Worm (Caenorhabditis elegans): ENCODE results near the gene Y43F8A.1.

The Y43F8A.1 gene

DNA sequence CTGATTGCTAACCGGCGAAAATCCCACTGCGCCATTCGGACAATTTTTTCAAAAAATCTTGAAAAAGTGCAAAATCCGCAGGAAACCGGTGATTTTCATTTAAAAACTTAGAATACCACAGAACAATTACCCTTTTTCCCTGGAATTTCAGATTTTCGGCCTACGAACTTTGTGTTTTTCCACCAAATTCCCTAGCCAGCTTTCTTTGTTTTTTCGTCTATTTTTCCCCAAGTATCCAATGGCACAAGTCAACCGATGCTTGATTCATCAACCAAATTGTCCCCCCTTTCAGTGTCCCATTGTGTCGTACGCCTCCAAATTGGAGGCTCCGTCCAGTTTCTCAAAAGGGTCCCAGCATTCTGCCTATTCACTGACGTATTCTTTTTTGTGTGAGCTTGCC is at the start of gene Y43F8A.1:
Gene Y43F8A.1, plus strand, starts transcription at position 301 of the 400 bp plus-strand sequence.
- no peak for TF ChIP-seq unc-62 (GFP tag; optimal IDR thresholded peaks at IDR 0.05)

DNA sequence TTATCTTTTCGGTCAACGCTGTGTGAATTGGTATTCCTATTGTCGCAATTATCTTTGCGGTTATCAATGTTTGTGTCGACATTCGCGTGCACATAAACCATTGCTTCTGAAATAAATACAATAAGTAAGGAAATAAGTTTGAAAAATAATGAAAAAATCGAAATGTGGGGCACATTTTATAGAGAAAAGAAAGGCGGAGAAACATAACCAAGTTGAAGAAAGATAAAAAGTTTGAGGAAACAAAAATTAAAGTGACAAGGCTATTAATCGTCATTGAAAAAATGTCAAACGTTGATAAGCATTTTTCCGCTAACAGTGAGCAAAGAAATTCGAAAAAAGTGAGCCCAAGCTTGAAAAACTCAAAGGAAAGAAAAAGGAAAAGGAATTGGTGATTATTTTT is 47.9 kb upstream of the Y43F8A.1 start, which contains the start of gene C43D7.4:
Gene C43D7.4, minus strand, starts transcription at position 101 of the 400 bp plus-strand sequence.
- no peak for TF ChIP-seq unc-62 (GFP tag; optimal IDR thresholded peaks at IDR 0.05)

DNA sequence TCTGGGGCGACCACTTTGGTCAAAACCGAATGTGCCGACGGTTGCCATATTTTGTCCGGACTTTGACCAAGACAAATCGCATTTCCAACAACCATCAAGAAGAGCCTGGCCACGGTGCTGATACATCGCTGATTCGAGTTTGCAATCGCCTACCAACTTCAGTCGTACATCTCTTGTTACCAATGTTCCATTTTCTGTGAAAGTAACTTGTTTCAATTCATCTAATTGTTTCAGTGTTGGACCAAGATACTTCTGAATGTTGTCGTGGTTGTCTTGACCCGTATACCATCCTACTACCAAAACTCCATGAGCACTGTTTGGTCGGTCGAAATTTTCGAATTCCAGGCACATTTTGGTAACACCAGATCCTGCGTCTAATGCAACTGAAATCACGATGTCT is 44.9 kb upstream of the Y43F8A.1 start:
- no peak for TF ChIP-seq unc-62 (GFP tag; optimal IDR thresholded peaks at IDR 0.05)

DNA sequence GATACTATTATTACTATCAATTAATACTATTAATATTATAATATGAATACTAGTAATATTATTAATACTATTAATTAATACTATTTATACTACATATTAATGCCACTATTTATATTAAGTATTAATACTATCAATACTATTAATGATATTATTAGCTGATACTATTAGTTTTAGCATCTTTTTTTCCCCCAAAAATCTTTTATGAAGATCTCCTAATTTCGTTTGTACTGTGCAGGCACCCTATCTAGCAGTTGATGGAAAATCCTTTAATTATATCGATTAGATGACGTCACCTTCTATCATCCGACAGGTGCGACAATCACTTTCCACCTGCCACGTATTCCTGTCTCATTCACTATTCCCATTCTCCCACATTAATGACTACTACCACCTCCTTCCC is 41.0 kb upstream of the Y43F8A.1 start, which contains the start of gene fbxb-65:
Gene fbxb-65, plus strand, starts transcription at position 301 of the 400 bp plus-strand sequence.
- no peak for TF ChIP-seq unc-62 (GFP tag; optimal IDR thresholded peaks at IDR 0.05)

DNA sequence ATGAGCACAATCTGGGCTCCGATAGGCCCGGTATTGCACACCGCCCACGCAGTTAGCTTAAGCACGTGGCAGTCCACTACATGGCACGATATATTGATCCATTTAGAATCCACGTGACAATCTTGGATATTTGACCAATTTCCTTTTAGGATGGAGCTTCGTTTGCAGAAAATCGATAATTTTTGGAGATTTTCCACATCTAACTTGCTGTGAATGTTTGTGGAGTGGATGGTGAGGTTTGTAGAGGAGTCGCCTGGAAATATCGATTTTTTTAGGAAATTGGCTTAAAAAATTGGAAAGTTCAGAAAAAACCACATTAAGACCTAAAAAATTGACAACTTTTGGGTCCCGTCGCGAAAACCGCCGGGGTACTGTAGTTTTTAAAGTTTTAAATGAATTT is 33.0 kb upstream of the Y43F8A.1 start:
- no peak for TF ChIP-seq unc-62 (GFP tag; optimal IDR thresholded peaks at IDR 0.05)

DNA sequence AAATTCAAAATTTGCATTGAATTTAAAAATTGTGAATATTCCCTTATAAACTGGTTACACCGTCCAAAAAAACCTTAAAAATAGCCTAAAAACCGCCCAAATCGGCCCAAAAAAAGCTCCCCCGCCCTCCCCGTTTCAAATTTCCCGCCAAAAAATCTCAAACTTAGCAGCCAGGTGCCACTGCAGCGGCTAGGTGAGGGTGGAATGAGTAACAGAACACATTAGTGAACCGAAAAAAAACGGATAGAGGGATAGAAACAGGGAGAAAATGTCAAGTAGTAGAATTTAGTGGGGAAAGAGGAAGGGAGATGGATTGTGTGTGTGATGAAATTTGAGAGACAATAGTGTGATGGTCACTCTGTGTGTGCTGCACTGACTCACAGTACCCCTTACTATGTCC is 18.3 kb upstream of the Y43F8A.1 start:
- no peak for TF ChIP-seq unc-62 (GFP tag; optimal IDR thresholded peaks at IDR 0.05)

DNA sequence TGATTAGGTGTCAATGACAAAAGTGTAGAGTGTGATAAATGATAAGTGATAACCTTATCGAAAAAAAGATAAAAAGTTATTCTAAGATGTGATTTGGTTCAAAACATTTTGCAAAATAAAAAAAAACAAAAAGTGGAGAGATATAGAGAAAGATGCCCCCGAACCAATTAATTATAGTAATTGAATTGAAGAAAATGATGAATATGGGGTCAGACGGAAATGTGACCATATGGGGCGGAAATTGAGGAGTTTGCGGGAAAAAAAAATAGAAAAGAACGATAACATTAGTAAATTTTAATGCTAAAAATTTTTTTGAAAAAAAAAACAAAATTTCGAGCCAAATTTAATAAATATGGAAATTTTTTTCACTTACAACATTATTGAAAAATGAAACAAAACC is 15.8 kb upstream of the Y43F8A.1 start:
- TF ChIP-seq unc-62 (GFP tag; optimal IDR thresholded peaks at IDR 0.05) = no peak

DNA sequence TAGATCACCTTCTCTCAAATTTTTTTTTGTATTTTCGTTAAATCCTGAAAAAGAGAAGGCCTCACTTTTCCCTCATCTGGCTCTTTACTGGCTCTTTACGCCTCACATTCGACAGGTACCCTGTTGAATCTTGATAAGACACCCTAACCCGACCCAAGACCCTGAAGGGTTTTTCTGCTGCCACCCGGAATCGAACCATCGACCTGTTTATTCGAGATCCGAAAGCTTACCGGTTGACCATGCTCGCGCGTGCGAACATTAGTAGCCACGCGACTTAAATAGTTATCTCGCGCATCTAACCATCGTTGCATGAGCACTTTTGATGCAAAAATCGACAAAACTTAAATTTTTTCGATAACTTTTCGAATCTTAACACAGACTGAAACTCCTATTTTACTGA is 15.1 kb upstream of the Y43F8A.1 start:
- TF ChIP-seq unc-62 (GFP tag; optimal IDR thresholded peaks at IDR 0.05) = no peak

DNA sequence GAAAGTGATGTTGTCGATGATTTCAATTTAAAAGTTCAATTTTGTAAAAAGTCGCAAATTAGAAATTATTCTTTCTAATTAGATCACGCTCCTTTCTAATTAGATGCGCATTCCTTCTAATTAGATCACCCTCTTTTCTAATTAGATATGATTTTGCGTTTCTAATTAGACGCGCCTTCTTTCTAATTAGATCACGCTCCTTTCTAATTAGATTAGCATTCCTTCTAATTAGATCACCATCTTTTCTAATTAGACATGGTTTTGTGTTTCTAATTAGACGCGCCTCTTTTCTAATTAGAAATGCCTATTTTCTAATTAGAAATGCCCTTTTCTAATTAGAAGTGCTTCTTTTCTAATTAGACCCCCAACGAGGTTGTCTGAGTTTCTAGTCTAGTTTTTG is 13.6 kb upstream of the Y43F8A.1 start:
- no peak for TF ChIP-seq unc-62 (GFP tag; optimal IDR thresholded peaks at IDR 0.05)

DNA sequence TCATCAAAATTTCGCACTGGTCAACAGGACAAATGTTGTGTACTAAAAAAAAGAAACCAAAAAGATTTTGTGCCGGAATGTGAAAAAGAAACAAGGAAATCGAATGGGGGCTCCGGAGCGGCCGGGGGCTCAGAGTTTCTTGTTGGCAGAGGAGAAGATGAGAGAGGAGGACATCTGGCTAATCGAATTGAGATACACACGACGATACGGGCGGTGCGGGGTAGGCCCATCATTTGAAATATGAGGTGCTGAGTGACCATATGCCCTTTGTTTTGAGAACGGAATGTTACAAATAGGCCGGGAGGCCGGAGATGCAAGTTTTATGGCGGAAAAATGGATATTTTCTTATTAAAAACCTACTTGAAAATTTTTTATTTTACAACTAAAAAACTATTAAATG is 12.2 kb upstream of the Y43F8A.1 start:
- no peak for TF ChIP-seq unc-62 (GFP tag; optimal IDR thresholded peaks at IDR 0.05)

DNA sequence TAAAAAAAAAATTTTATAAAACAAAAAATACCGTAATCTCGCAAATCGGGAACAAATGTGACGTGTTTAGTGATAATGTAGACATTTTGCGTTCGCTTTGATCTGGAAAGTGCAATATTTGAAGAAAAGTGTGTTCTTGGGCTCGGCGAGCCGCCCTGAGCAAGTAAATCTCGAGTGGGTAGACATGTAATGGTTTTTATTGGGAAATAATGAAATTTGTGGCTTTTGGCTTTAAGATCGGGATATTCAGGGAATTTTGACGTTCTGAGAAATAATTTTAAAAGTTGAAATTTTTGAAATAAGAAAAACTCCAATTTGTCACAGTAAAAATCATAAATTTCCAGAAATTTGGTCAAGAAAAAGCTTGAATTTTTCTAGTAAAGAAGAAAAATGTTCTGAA is 7.7 kb upstream of the Y43F8A.1 start, which contains the start of gene C14B4.2:
Gene C14B4.2, minus strand, starts transcription at position 101 of the 400 bp plus-strand sequence.
- no peak for TF ChIP-seq unc-62 (GFP tag; optimal IDR thresholded peaks at IDR 0.05)

DNA sequence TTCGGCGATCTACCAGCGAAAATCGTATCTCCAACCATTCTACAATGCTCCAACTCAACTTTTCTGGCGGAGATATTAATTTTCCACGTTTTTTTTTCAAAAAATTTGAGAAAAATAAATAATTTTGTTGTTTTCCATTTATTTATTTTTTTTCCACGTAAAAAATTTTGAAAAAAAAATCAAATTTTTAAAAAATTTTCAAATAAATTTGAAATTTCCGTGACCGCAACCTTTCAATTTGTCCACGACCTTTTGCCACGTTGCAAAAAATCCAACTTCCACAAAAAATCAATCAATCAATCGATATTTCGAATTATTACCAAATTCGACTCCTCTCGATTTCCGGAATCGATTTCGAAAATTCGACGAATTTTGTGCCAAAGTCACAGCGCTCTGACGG is 964 bp downstream of the Y43F8A.1 start, which contains the start of gene Y43F8A.2:
Gene Y43F8A.2, plus strand, starts transcription at position 301 of the 400 bp plus-strand sequence.
- no peak for TF ChIP-seq unc-62 (GFP tag; optimal IDR thresholded peaks at IDR 0.05)

DNA sequence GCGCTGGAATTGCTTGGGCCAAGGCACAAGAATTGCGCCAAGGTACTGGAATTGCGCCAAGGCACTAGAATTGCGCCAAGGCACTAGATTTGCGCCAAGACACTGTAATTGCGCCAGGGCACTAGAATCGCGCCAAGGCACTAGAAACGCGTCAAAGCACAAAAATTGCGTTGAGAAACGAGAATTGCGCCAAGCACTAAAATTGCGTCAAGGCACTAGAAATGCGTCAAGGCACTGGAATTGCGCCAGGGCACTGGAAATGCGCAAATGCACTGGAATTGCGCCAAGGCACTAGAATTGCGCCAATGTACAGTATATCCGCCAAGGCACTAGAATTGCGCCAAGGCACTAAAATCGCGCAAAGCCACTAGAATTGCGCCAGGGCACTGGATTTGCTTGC is 1.5 kb downstream of the Y43F8A.1 start:
- no peak for TF ChIP-seq unc-62 (GFP tag; optimal IDR thresholded peaks at IDR 0.05)

DNA sequence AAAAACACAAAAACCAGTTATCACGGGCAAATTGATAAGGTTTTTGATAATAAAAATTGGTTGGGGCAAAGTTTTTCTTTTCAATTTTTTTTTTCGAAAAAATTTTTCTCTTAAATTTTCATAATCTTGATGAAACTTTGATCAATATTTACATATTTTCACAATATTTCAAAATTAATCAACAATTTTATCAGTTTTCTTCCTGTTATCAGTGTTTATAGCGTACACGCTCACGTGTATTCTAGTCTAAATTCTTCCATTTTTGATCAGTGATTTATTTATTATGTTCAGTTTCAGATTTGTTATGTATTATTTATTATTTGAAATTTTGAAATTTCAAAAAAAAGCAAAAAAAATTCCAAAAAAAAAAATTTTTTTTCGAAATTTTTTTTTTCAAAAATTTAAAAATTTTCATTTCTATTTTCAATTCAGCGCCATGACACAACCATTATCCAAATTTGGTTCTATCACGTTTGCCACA is 6.8 kb downstream of the Y43F8A.1 start, which contains the start of gene nceh-1:
Gene nceh-1, plus strand, starts transcription at position 431 of the 481 bp plus-strand sequence.
- no peak for TF ChIP-seq unc-62 (GFP tag; optimal IDR thresholded peaks at IDR 0.05)

DNA sequence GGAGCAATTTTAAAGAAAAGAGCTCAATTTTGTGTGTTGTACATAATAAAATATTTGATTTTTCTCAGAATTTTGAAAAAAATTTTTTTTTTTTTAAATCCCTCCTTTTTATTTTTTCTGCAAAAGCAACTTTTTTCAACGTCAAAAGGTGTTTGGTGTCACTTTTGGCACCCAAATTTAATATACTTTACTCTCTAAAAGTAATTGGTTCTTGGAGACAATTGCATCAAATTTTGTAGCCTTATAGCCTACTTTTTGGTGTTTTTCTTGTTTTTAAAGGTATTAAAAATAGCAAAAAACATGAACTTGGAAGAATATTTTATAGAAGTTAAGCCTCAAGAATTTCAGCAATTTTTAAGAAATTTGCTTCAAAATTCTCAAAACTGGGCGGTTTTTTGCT is 10.7 kb downstream of the Y43F8A.1 start, which contains the start of gene srw-84:
Gene srw-84, plus strand, starts transcription at position 301 of the 400 bp plus-strand sequence.
- no peak for TF ChIP-seq unc-62 (GFP tag; optimal IDR thresholded peaks at IDR 0.05)

DNA sequence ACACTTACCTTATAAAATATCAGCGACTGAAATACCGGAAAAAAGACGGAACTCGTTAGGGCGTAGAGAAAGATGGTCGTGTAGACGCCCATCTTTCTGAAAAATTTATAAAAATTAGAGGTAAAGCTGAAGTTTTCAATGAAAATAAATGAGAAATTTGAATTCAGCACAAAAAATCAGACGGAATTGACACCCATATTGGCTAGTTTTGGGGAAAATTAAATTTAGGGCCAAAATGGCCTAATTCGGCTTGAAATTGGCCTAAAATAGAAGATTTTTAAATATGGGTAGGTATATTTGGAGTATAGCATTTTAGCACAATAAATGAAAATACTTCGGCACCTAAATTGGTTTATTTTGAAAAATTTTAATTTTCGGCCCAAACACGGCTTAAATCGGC is 19.7 kb downstream of the Y43F8A.1 start, which contains the start of gene slcr-46.2:
Gene slcr-46.2, minus strand, starts transcription at position 101 of the 400 bp plus-strand sequence.
- no peak for TF ChIP-seq unc-62 (GFP tag; optimal IDR thresholded peaks at IDR 0.05)

DNA sequence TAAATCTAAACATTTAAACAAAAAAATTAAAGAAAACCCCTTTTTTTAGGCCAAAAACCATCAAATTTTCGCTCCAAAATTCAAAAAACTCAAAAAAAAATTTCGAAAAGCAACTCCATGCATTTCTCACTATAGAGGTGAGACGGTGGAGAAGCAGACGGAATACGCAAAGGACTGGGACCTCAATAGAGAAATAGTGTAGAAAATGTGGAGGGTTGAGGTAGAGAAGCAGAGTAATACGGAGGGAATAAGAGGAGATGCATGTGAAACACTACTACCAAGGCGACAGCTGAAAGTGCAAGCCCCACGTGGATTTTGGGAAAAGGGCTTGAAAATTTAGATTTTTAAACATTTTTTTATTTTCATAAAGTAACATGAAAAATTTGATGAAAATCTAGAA is 21.0 kb downstream of the Y43F8A.1 start:
- TF ChIP-seq unc-62 (GFP tag; optimal IDR thresholded peaks at IDR 0.05) = no peak

DNA sequence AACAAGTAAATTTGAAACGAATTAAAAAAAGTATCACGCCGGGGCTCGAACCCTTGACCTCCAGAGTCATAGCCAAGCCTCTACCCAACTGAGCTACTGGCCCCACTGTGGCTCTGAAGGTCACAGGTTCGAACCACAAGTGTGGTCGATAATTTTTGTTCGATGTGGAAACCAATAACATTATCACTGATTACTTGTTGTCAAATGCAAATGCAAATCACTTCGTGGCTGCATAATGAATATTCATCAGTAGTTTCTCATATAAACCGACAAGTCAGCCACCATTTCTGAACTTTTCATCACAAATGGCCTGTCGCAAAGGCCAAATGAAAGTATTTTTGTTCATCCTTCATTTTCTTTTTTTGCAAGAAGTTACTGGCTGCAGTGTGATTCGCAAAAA is 24.5 kb downstream of the Y43F8A.1 start, which contains the start of gene C25F9.8:
Gene C25F9.8, plus strand, starts transcription at position 301 of the 400 bp plus-strand sequence.
- TF ChIP-seq unc-62 (GFP tag; optimal IDR thresholded peaks at IDR 0.05) = no peak

All from whole organism, dauer.